Worm (Caenorhabditis elegans) whole organism, late embryonic: ENCODE data around the gene Y32F6A.4.

Experiments used
- C08G9.2 ChIP-seq: sonication (generic microtip); optimal IDR thresholded peaks from 2 replicates; lab custom pipeline; 2016; ENCODE audit warnings: mild to moderate bottlenecking, missing genetic modification characterization, moderate library complexity, missing compliant biosample characterization
- F13H6.1 ChIP-seq: sonication (generic microtip); optimal IDR thresholded peaks from 2 replicates; lab custom pipeline; 2016; ENCODE audit warnings: missing genetic modification characterization, missing compliant biosample characterization
- K02D7.2 ChIP-seq: sonication (generic microtip); optimal IDR thresholded peaks from 2 replicates; lab custom pipeline; 2017; ENCODE audit warnings: mild to moderate bottlenecking, missing genetic modification characterization, missing compliant biosample characterization
- K09A11.1 ChIP-seq: sonication (generic microtip); optimal IDR thresholded peaks from 2 replicates; lab custom pipeline; 2017; ENCODE audit warnings: antibody characterized with exemption, mild to moderate bottlenecking, missing genetic modification characterization, missing compliant biosample characterization; ENCODE audit not compliant: insufficient read depth
- T23F11.4 ChIP-seq: fragments of 200-800 bp; sonication (Bioruptor generic); optimal IDR thresholded peaks from 2 replicates; lab custom pipeline; 2018; ENCODE audit warnings: mild to moderate bottlenecking, missing genetic modification characterization, missing compliant biosample characterization
- ahr-1 ChIP-seq: sonication (generic microtip); optimal IDR thresholded peaks from 2 replicates; lab custom pipeline; 2016; ENCODE audit warnings: missing genetic modification characterization, missing compliant biosample characterization
- ceh-14 ChIP-seq: sonication (generic microtip); optimal IDR thresholded peaks from 2 replicates; lab custom pipeline; 2016; ENCODE audit warnings: missing genotype, missing genetic modification characterization, missing compliant biosample characterization
- ceh-19 ChIP-seq: fragments of 200-800 bp; sonication (Bioruptor generic); optimal IDR thresholded peaks from 2 replicates; lab custom pipeline; 2018; ENCODE audit warnings: mild to moderate bottlenecking, missing genetic modification characterization, missing compliant biosample characterization
- ceh-2 ChIP-seq: sonication (generic microtip); optimal IDR thresholded peaks from 2 replicates; lab custom pipeline; 2016; ENCODE audit warnings: missing genotype, missing genetic modification characterization, missing compliant biosample characterization
- ceh-22 ChIP-seq: sonication (generic microtip); optimal IDR thresholded peaks from 2 replicates; lab custom pipeline; 2017; ENCODE audit warnings: missing biosample characterization, missing genetic modification characterization
- ceh-30 ChIP-seq: fragments of 150-350 bp; optimal IDR thresholded peaks from 2 replicates; lab custom pipeline; 2014; ENCODE audit warnings: missing biosample characterization, missing genetic modification characterization
- ceh-31 ChIP-seq: sonication (generic microtip); optimal IDR thresholded peaks from 2 replicates; lab custom pipeline; 2016; ENCODE audit warnings: missing genetic modification characterization, missing compliant biosample characterization
- ceh-34 ChIP-seq: sonication (generic microtip); optimal IDR thresholded peaks from 2 replicates; lab custom pipeline; 2016; ENCODE audit warnings: mild to moderate bottlenecking, missing genetic modification characterization, missing compliant biosample characterization
- ceh-45 ChIP-seq: fragments of 200-800 bp; sonication (Bioruptor generic); IDR thresholded peaks from 2 replicates; pipeline ENCODE4 v1.3.6; 2022; ENCODE audit warnings: missing genetic modification reagents, missing genetic modification characterization, missing compliant biosample characterization
- ceh-48 ChIP-seq: sonication (generic microtip); optimal IDR thresholded peaks from 2 replicates; lab custom pipeline; 2016; ENCODE audit warnings: missing genetic modification characterization, inconsistent platforms, missing compliant biosample characterization
- ceh-6 ChIP-seq: fragments of 200-800 bp; sonication (Bioruptor generic); optimal IDR thresholded peaks from 2 replicates; lab custom pipeline; 2018; ENCODE audit warnings: mild to moderate bottlenecking, missing genetic modification characterization, missing compliant biosample characterization
- ceh-9 ChIP-seq: sonication (generic microtip); optimal IDR thresholded peaks from 2 replicates; lab custom pipeline; 2016; ENCODE audit warnings: mild to moderate bottlenecking, missing genetic modification characterization, inconsistent platforms, missing compliant biosample characterization
- che-1 ChIP-seq: sonication (generic microtip); optimal IDR thresholded peaks from 2 replicates; lab custom pipeline; 2016; ENCODE audit warnings: mild to moderate bottlenecking, missing genetic modification characterization, missing compliant biosample characterization
- dmd-4 ChIP-seq: sonication (generic microtip); optimal IDR thresholded peaks from 2 replicates; lab custom pipeline; 2016; ENCODE audit warnings: borderline replicate concordance, missing genetic modification characterization, missing compliant biosample characterization
- elt-2 ChIP-seq: sonication (generic microtip); optimal IDR thresholded peaks from 2 replicates; lab custom pipeline; 2016; ENCODE audit warnings: missing genetic modification reagents, missing genetic modification characterization, missing compliant biosample characterization
- gmeb-2 ChIP-seq: sonication (generic microtip); optimal IDR thresholded peaks from 2 replicates; lab custom pipeline; 2016; ENCODE audit warnings: missing genetic modification characterization, inconsistent platforms, missing compliant biosample characterization
- hlh-15 ChIP-seq: sonication (generic microtip); optimal IDR thresholded peaks from 2 replicates; lab custom pipeline; 2016; ENCODE audit warnings: missing genetic modification characterization, missing compliant biosample characterization
- hlh-30 ChIP-seq: sonication (generic microtip); optimal IDR thresholded peaks from 2 replicates; lab custom pipeline; 2017; ENCODE audit warnings: antibody characterized with exemption, missing genetic modification characterization, missing compliant biosample characterization; ENCODE audit not compliant: insufficient read depth
- hlh-6 ChIP-seq: sonication (generic microtip); optimal IDR thresholded peaks from 2 replicates; lab custom pipeline; 2016; ENCODE audit warnings: missing genotype, missing genetic modification characterization, missing compliant biosample characterization
- mec-3 ChIP-seq: sonication (generic microtip); optimal IDR thresholded peaks from 2 replicates; lab custom pipeline; 2016; ENCODE audit warnings: borderline replicate concordance, missing genetic modification characterization, missing compliant biosample characterization
- nhr-11 ChIP-seq: fragments of 150-350 bp; optimal IDR thresholded peaks from 2 replicates; lab custom pipeline; 2014; ENCODE audit warnings: missing biosample characterization, missing genetic modification characterization
- npax-4 ChIP-seq: sonication (generic microtip); optimal IDR thresholded peaks from 2 replicates; lab custom pipeline; 2016; ENCODE audit warnings: missing genetic modification characterization, missing compliant biosample characterization
- odd-2 ChIP-seq: sonication (generic microtip); optimal IDR thresholded peaks from 2 replicates; lab custom pipeline; 2017; ENCODE audit warnings: antibody characterized with exemption, mild to moderate bottlenecking, missing genetic modification characterization, missing compliant biosample characterization
- pag-3 ChIP-seq: sonication (generic microtip); optimal IDR thresholded peaks from 2 replicates; lab custom pipeline; 2016; ENCODE audit warnings: missing compliant biosample characterization, missing genetic modification characterization, borderline replicate concordance
- pat-9 ChIP-seq: fragments of 200-800 bp; sonication (Bioruptor generic); optimal IDR thresholded peaks from 2 replicates; lab custom pipeline; 2018; ENCODE audit warnings: mild to moderate bottlenecking, missing genetic modification characterization, moderate library complexity, missing compliant biosample characterization
- pha-2 ChIP-seq: sonication (generic microtip); optimal IDR thresholded peaks from 2 replicates; lab custom pipeline; 2017; ENCODE audit warnings: mild to moderate bottlenecking, missing genetic modification characterization, missing compliant biosample characterization
- ref-2 ChIP-seq: sonication (generic microtip); optimal IDR thresholded peaks from 2 replicates; lab custom pipeline; 2016; ENCODE audit warnings: missing genetic modification characterization, missing compliant biosample characterization
- rnt-1 ChIP-seq: sonication (generic microtip); optimal IDR thresholded peaks from 2 replicates; lab custom pipeline; 2016; ENCODE audit warnings: missing genetic modification characterization, missing compliant biosample characterization
- sdc-2 ChIP-seq: sonication (generic microtip); optimal IDR thresholded peaks from 2 replicates; lab custom pipeline; 2016; ENCODE audit warnings: missing genotype, missing genetic modification characterization, missing compliant biosample characterization
- sox-4 ChIP-seq: sonication (generic microtip); optimal IDR thresholded peaks from 2 replicates; lab custom pipeline; 2017; ENCODE audit warnings: mild to moderate bottlenecking, missing genetic modification characterization, inconsistent platforms, missing compliant biosample characterization
- tbx-2 ChIP-seq: sonication (generic microtip); optimal IDR thresholded peaks from 2 replicates; lab custom pipeline; 2016; ENCODE audit warnings: missing genetic modification characterization, missing compliant biosample characterization
- unc-3 ChIP-seq, 2 experiments: fragments of 200-800 bp in 1 of 2; sonication (Bioruptor generic) in 1 of 2; sonication (generic microtip) in 1 of 2; conservative IDR thresholded peaks in 1 of 2; optimal IDR thresholded peaks in 1 of 2; 2 replicates each; pipeline versions ENCODE4 v1.3.6 to Lab custom; 2016 to 2022; ENCODE audit warnings: missing compliant biosample characterization in 2 of 2, missing genetic modification characterization in 2 of 2, missing genetic modification reagents in 1 of 2
- unc-55 ChIP-seq: sonication (generic microtip); optimal IDR thresholded peaks from 2 replicates; lab custom pipeline; 2017; ENCODE audit warnings: missing biosample characterization, missing genetic modification reagents, missing genetic modification characterization
- zip-5 ChIP-seq: sonication (generic microtip); optimal IDR thresholded peaks from 2 replicates; lab custom pipeline; 2016; ENCODE audit warnings: missing genetic modification characterization, missing compliant biosample characterization

Gene Y32F6A.4

DNA sequence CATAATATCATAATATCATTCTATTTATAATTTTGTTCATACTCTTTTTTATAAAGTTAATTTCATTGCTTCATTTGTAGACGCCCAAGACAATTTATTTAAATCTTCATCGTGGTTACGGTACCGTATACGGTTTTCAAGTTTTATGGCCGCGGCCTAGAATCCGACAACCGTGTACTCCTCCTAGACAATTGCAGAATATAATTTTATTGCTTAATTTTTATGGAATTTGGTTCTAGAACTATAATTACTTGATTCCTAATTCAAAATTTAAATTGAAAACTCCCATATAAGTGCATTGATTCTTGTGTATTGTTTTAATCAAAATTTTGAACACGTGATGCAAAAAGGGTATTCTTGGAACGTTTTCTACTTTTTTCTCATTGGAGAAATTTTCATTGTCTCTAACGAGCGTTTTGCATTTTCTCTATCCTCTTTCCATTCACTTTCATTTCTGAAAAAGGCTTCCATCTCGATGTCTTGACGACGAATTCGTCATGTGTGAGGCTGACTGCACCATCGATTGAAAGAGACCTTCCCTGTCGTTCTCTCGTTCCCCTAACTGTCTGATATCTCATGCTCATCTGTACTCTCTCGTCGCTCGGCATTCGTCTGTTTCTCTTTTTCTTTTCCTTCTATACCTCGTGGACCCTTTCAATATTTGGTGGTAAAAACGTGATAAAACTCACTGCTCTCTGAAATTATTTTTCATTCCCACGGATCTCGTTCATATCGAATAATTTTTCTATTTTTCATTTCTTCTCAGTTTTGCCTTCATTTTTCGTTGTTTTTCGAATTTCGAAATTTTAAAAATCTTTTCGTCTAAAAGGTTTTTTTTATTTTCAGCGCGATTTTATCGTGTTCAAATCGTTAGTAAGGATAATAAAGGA, 7.5 kb upstream of the Y32F6A.4 start, which contains the start of gene pap-1 (continued):
- TF ChIP-seq ref-2 (no peak), pha-2 (tag; lab: Kevin White, UChicago) (no peak), K02D7.2 (tag; lab: Kevin White, UChicago) (no peak), ceh-9 (tag; lab: Kevin White, UChicago) (no peak), zip-5 (tag; lab: Kevin White, UChicago) (peak; percentile 21), ceh-30 (no peak), T23F11.4 (GFP tag; lab: Kevin White, UChicago) (no peak), ceh-48 (tag; lab: Kevin White, UChicago) (no peak), hlh-15 (tag; lab: Kevin White, UChicago) (no peak), ceh-45 (GFP tag; lab: Robert Waterston, UW) (no peak), ceh-19 (GFP tag; lab: Kevin White, UChicago) (no peak), gmeb-2 (tag; lab: Kevin White, UChicago) (no peak), sdc-2 (tag; lab: Kevin White, UChicago) (no peak), F13H6.1 (tag; lab: Kevin White, UChicago) (no peak), che-1 (tag; lab: Kevin White, UChicago) (no peak), ceh-34 (tag; lab: Kevin White, UChicago) (no peak), npax-4 (tag; lab: Kevin White, UChicago) (no peak), ceh-14 (tag; lab: Kevin White, UChicago) (no peak), nhr-11 (no peak), pat-9 (tag; lab: Kevin White, UChicago) (no peak), ceh-2 (tag; lab: Kevin White, UChicago) (peak; percentile 35), odd-2 (tag; lab: Kevin White, UChicago) (no peak), rnt-1 (tag; lab: Kevin White, UChicago) (no peak), mec-3 (no peak), ceh-22 (tag; lab: Kevin White, UChicago) (no peak), ahr-1 (no peak), elt-2 (no peak), ceh-31 (tag; lab: Kevin White, UChicago) (peak; percentile 50)
- TF ChIP-seq, all 69 proteins: peak for 8

DNA sequence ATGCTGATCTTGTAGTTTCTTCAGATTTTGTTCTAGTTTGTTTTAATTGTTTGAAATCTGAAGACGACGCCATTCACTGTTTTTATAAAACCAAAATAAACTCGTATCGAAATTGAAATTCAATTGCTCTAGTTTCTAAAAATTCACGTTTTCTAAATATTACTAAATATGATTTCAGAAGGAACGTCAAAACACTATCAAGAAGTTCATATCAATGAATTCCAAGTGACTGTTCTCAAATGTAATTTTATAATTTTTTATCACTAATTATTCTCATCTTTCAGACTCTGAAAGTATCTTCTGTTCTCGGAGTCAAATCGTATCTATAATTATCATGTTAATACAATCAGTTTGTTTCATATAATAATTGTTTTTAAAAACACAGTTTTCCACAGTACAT, 6.9 kb upstream of the Y32F6A.4 start, which contains the start of gene snf-10:
snf-10 (minus strand) TSS at position 101 of the 400 bp plus-strand sequence.
- TF ChIP-seq K02D7.2 (tag; lab: Kevin White, UChicago) = no peak
- TF ChIP-seq, all 69 proteins: peak for 0

DNA sequence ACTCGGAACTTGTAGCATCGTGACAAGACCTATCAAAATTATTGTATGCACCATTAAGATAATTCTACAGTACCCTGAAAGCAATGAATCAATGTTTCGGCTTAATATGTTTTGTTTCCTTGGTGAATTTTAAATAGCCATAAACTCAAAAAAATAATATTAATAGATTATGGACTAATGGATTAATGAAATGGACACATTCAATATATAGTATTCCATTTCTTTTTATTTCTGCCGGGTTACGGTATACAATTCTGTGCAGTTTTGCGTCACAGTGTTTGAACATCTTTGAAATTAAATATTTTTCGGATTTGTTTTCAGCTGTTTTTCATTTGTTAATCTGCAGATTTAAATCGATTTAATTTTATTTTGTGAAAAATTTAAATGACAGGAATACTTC, 2.7 kb upstream of the Y32F6A.4 start, which contains the start of gene set-22:
set-22 (plus strand) TSS at position 301 of the 400 bp plus-strand sequence.
- TF ChIP-seq K02D7.2 (tag; lab: Kevin White, UChicago) (no peak), K09A11.1 (tag; lab: Kevin White, UChicago) (no peak), sox-4 (tag; lab: Kevin White, UChicago) (no peak), ceh-6 (no peak), hlh-30 (tag; lab: Kevin White, UChicago) (no peak), elt-2 (no peak), unc-3 (GFP tag; conservative IDR thresholded peaks at IDR 0.05; lab: Robert Waterston, UW) (no peak), unc-3 (tag; optimal IDR thresholded peaks at IDR 0.05; lab: Kevin White, UChicago) (no peak), pat-9 (tag; lab: Kevin White, UChicago) (no peak), hlh-15 (tag; lab: Kevin White, UChicago) (no peak), tbx-2 (tag; lab: Kevin White, UChicago) (no peak), dmd-4 (no peak), odd-2 (tag; lab: Kevin White, UChicago) (no peak), hlh-6 (tag; lab: Kevin White, UChicago) (no peak), pag-3 (tag; lab: Kevin White, UChicago) (no peak), C08G9.2 (tag; lab: Kevin White, UChicago) (no peak), F13H6.1 (tag; lab: Kevin White, UChicago) (no peak), unc-55 (GFP tag; lab: Kevin White, UChicago) (no peak), npax-4 (tag; lab: Kevin White, UChicago) (no peak)
